Worm (Caenorhabditis elegans) whole organism, L1 larva: ENCODE results near the gene fip-2.

ENCODE experiments used
- C04F5.9 ChIP-seq: sonication (generic microtip); optimal IDR thresholded peaks from 2 replicates; lab custom pipeline; 2016; ENCODE audit warnings: missing genetic modification characterization, missing compliant biosample characterization
- C16A3.4 ChIP-seq: fragments of 150-350 bp; optimal IDR thresholded peaks from 2 replicates; lab custom pipeline; 2014; ENCODE audit warnings: missing biosample characterization, missing genetic modification characterization
- C34B4.2 ChIP-seq: sonication (generic microtip); optimal IDR thresholded peaks from 2 replicates; lab custom pipeline; 2017; ENCODE audit warnings: mild to moderate bottlenecking, missing genetic modification characterization, missing compliant biosample characterization
- F16B12.6 ChIP-seq: fragments of 150-350 bp; optimal IDR thresholded peaks from 2 replicates; lab custom pipeline; 2014; ENCODE audit warnings: missing biosample characterization, missing genetic modification characterization
- Y116A8C.19 ChIP-seq: sonication (generic microtip); optimal IDR thresholded peaks from 2 replicates; lab custom pipeline; 2016; ENCODE audit warnings: missing compliant biosample characterization, missing genetic modification characterization, borderline replicate concordance
- aha-1 ChIP-seq: fragments of 150-350 bp; optimal IDR thresholded peaks from 2 replicates; lab custom pipeline; 2014; ENCODE audit warnings: missing biosample characterization, missing genetic modification characterization
- aly-2 ChIP-seq: fragments of 150-350 bp; optimal IDR thresholded peaks from 2 replicates; lab custom pipeline; 2014; ENCODE audit warnings: missing biosample characterization, missing genetic modification characterization
- ama-1 ChIP-seq: fragments of 150-350 bp; optimal IDR thresholded peaks from 2 replicates; lab custom pipeline; 2014
- blmp-1 ChIP-seq: fragments of 150-350 bp; optimal IDR thresholded peaks from 2 replicates; lab custom pipeline; 2014; ENCODE audit warnings: missing biosample characterization, missing genetic modification characterization
- ceh-63 ChIP-seq: fragments of 200-800 bp; sonication (Bioruptor generic); optimal IDR thresholded peaks from 2 replicates; lab custom pipeline; 2018; ENCODE audit warnings: mild to moderate bottlenecking, missing genetic modification characterization, missing compliant biosample characterization
- ceh-8 ChIP-seq: fragments of 200-800 bp; sonication (Bioruptor generic); optimal IDR thresholded peaks from 2 replicates; lab custom pipeline; 2018; ENCODE audit warnings: mild to moderate bottlenecking, missing genetic modification characterization, moderate library complexity, missing compliant biosample characterization
- ceh-82 ChIP-seq, 3 experiments: fragments of 150-350 bp in 1 of 3; sonication (generic microtip) in 2 of 3; optimal IDR thresholded peaks; 2 replicates each; lab custom pipeline; 2014 to 2017; ENCODE audit warnings: missing biosample characterization in 3 of 3, missing genetic modification characterization in 3 of 3
- ceh-88 ChIP-seq: fragments of 200-800 bp; sonication (Bioruptor generic); IDR thresholded peaks from 2 replicates; pipeline ENCODE4 v1.3.6; 2022; ENCODE audit warnings: missing genetic modification characterization, missing compliant biosample characterization
- ces-1 ChIP-seq: fragments of 150-350 bp; optimal IDR thresholded peaks from 2 replicates; lab custom pipeline; 2014; ENCODE audit warnings: missing biosample characterization, missing genetic modification reagents, missing genetic modification characterization
- efl-1 ChIP-seq, 4 experiments: fragments of 150-350 bp; optimal IDR thresholded peaks in 3 of 4; peaks in 1 of 4; 1 replicate in 1 of 4; 2 replicates in 3 of 4; lab custom pipeline; 2014; ENCODE audit warnings: missing biosample characterization in 2 of 4, missing genetic modification characterization in 2 of 4, missing genetic modification reagents in 2 of 4
- egl-13 ChIP-seq: sonication (generic microtip); optimal IDR thresholded peaks from 2 replicates; lab custom pipeline; 2016; ENCODE audit warnings: missing genotype, missing genetic modification reagents, missing genetic modification characterization, missing compliant biosample characterization
- egl-27 ChIP-seq, 2 experiments: fragments of 150-350 bp in 1 of 2; sonication (generic microtip); optimal IDR thresholded peaks; 3 replicates each; lab custom pipeline; 2017 to 2018; ENCODE audit warnings: missing biosample characterization in 2 of 2, missing genetic modification characterization in 2 of 2, missing genetic modification reagents in 2 of 2
- elt-2 ChIP-seq: sonication (generic microtip); optimal IDR thresholded peaks from 2 replicates; lab custom pipeline; 2016; ENCODE audit warnings: missing genetic modification characterization, mild to moderate bottlenecking, inconsistent platforms, missing compliant biosample characterization, missing genetic modification reagents
- fkh-10 ChIP-seq: sonication (generic microtip); optimal IDR thresholded peaks from 2 replicates; lab custom pipeline; 2017; ENCODE audit warnings: missing biosample characterization, missing genetic modification reagents, missing genetic modification characterization
- fkh-4 ChIP-seq: sonication (generic microtip); optimal IDR thresholded peaks from 2 replicates; lab custom pipeline; 2016; ENCODE audit warnings: missing compliant biosample characterization, missing genetic modification characterization, borderline replicate concordance
- fos-1 ChIP-seq: fragments of 150-350 bp; optimal IDR thresholded peaks from 2 replicates; lab custom pipeline; 2014; ENCODE audit warnings: missing biosample characterization, missing genetic modification characterization
- hlh-17 ChIP-seq: fragments of 200-800 bp; sonication (Bioruptor generic); optimal IDR thresholded peaks from 2 replicates; lab custom pipeline; 2018; ENCODE audit warnings: missing genetic modification characterization, mild to moderate bottlenecking, missing compliant biosample characterization, moderate library complexity, borderline replicate concordance
- lin-13 ChIP-seq: fragments of 150-350 bp; optimal IDR thresholded peaks from 2 replicates; lab custom pipeline; 2014; ENCODE audit warnings: missing biosample characterization, missing genetic modification reagents, missing genetic modification characterization
- lin-14 ChIP-seq: fragments of 200-800 bp; sonication (Bioruptor generic); optimal IDR thresholded peaks from 2 replicates; lab custom pipeline; 2018; ENCODE audit warnings: mild to moderate bottlenecking, missing genetic modification characterization, moderate library complexity, missing compliant biosample characterization
- lin-15B ChIP-seq: fragments of 150-350 bp; sonication (generic microtip); optimal IDR thresholded peaks from 3 replicates; lab custom pipeline; 2014; ENCODE audit warnings: missing biosample characterization, missing genetic modification characterization
- lin-35 ChIP-seq, 2 experiments: fragments of 150-350 bp; optimal IDR thresholded peaks; 2 replicates each; lab custom pipeline; 2014; ENCODE audit warnings: missing biosample characterization in 2 of 2, missing genetic modification characterization in 2 of 2, missing genetic modification reagents in 2 of 2
- lin-39 ChIP-seq: fragments of 150-350 bp; optimal IDR thresholded peaks from 2 replicates; lab custom pipeline; 2014; ENCODE audit warnings: missing biosample characterization, missing genetic modification reagents, missing genetic modification characterization
- mef-2 ChIP-seq: fragments of 150-350 bp; optimal IDR thresholded peaks from 2 replicates; lab custom pipeline; 2014; ENCODE audit warnings: missing biosample characterization, missing genetic modification characterization
- mep-1 ChIP-seq: fragments of 150-350 bp; optimal IDR thresholded peaks from 2 replicates; lab custom pipeline; 2014; ENCODE audit warnings: missing biosample characterization, missing genetic modification characterization
- nhr-11 ChIP-seq: fragments of 150-350 bp; optimal IDR thresholded peaks from 2 replicates; lab custom pipeline; 2014; ENCODE audit warnings: missing biosample characterization, missing genetic modification characterization
- nhr-12 ChIP-seq: sonication (generic microtip); optimal IDR thresholded peaks from 2 replicates; lab custom pipeline; 2017; ENCODE audit warnings: missing biosample characterization, missing genetic modification characterization
- nhr-19 ChIP-seq: fragments of 200-800 bp; sonication (Bioruptor generic); conservative IDR thresholded peaks from 2 replicates; pipeline ENCODE4 v1.3.6; 2022; ENCODE audit warnings: missing genetic modification characterization, missing compliant biosample characterization
- nhr-20 ChIP-seq: sonication (generic microtip); optimal IDR thresholded peaks from 2 replicates; lab custom pipeline; 2016; ENCODE audit warnings: mild to moderate bottlenecking, missing genetic modification characterization, missing compliant biosample characterization
- nhr-237 ChIP-seq: fragments of 150-350 bp; optimal IDR thresholded peaks from 2 replicates; lab custom pipeline; 2014; ENCODE audit warnings: missing biosample characterization, missing genetic modification characterization
- nhr-28 ChIP-seq: fragments of 150-350 bp; optimal IDR thresholded peaks from 2 replicates; lab custom pipeline; 2014; ENCODE audit warnings: missing biosample characterization, missing genetic modification characterization
- nhr-47 ChIP-seq: sonication (generic microtip); optimal IDR thresholded peaks from 2 replicates; lab custom pipeline; 2016; ENCODE audit warnings: mild to moderate bottlenecking, missing genetic modification characterization, moderate library complexity, missing compliant biosample characterization
- nhr-71 ChIP-seq: sonication (generic microtip); optimal IDR thresholded peaks from 2 replicates; lab custom pipeline; 2016; ENCODE audit warnings: mild to moderate bottlenecking, missing genetic modification characterization, moderate library complexity, missing compliant biosample characterization
- nhr-85 ChIP-seq: sonication (generic microtip); peaks from one replicate; lab custom pipeline; 2016; ENCODE audit warnings: missing genetic modification characterization, inconsistent platforms, missing compliant biosample characterization
- pax-3 ChIP-seq: fragments of 200-800 bp; sonication (Bioruptor generic); optimal IDR thresholded peaks from 2 replicates; lab custom pipeline; 2018; ENCODE audit warnings: mild to moderate bottlenecking, missing genetic modification characterization, moderate library complexity, missing compliant biosample characterization
- rnt-1 ChIP-seq: sonication (generic microtip); optimal IDR thresholded peaks from 2 replicates; lab custom pipeline; 2016; ENCODE audit warnings: mild to moderate bottlenecking, missing genetic modification characterization, moderate library complexity, missing compliant biosample characterization
- sox-4 ChIP-seq: sonication (generic microtip); optimal IDR thresholded peaks from 2 replicates; lab custom pipeline; 2016; ENCODE audit warnings: missing genetic modification characterization, missing compliant biosample characterization
- sptf-1 ChIP-seq: fragments of 150-350 bp; optimal IDR thresholded peaks from 2 replicates; lab custom pipeline; 2014; ENCODE audit warnings: missing biosample characterization, missing genetic modification characterization
- sup-37 ChIP-seq: fragments of 200-800 bp; sonication (Bioruptor generic); optimal IDR thresholded peaks from 2 replicates; lab custom pipeline; 2018; ENCODE audit warnings: mild to moderate bottlenecking, missing genetic modification characterization, missing compliant biosample characterization
- swsn-7 ChIP-seq: sonication (generic microtip); optimal IDR thresholded peaks from 2 replicates; lab custom pipeline; 2016; ENCODE audit warnings: missing genetic modification characterization, missing compliant biosample characterization
- tbx-2 ChIP-seq: sonication (generic microtip); optimal IDR thresholded peaks from 2 replicates; lab custom pipeline; 2016; ENCODE audit warnings: missing genetic modification characterization, missing compliant biosample characterization
- unc-130 ChIP-seq: fragments of 150-350 bp; optimal IDR thresholded peaks from 2 replicates; lab custom pipeline; 2017; ENCODE audit warnings: missing biosample characterization, missing genetic modification characterization, inconsistent platforms
- unc-30 ChIP-seq: sonication (generic microtip); optimal IDR thresholded peaks from 2 replicates; lab custom pipeline; 2017; ENCODE audit warnings: missing biosample characterization, missing genetic modification characterization
- unc-62 ChIP-seq: fragments of 150-350 bp; optimal IDR thresholded peaks from 2 replicates; lab custom pipeline; 2014; ENCODE audit warnings: missing biosample characterization, missing genetic modification reagents, missing genetic modification characterization
- unc-98 ChIP-seq: fragments of 200-800 bp; sonication (Bioruptor generic); IDR thresholded peaks from 2 replicates; pipeline ENCODE4 v1.3.6; 2022; ENCODE audit warnings: missing genetic modification characterization, missing compliant biosample characterization
- xbp-1 ChIP-seq: sonication (generic microtip); optimal IDR thresholded peaks from 2 replicates; lab custom pipeline; 2016; ENCODE audit warnings: missing genetic modification characterization, missing compliant biosample characterization
- zag-1 ChIP-seq: fragments of 150-350 bp; optimal IDR thresholded peaks from 2 replicates; lab custom pipeline; 2014; ENCODE audit warnings: missing biosample characterization, missing genetic modification characterization
- zip-4 ChIP-seq: fragments of 200-800 bp; sonication (Bioruptor generic); optimal IDR thresholded peaks from 2 replicates; lab custom pipeline; 2018; ENCODE audit warnings: mild to moderate bottlenecking, missing genetic modification characterization, moderate library complexity, missing compliant biosample characterization
- ztf-4 ChIP-seq: fragments of 150-350 bp; optimal IDR thresholded peaks from 2 replicates; lab custom pipeline; 2014; ENCODE audit warnings: missing biosample characterization, missing genetic modification characterization

Gene fip-2

ce11 chrV:9094060-9094628 is 26.4 kb downstream of the fip-2 start (continued):
- TF ChIP-seq lin-14 (GFP tag; lab: Kevin White, UChicago): peak; percentile 89
- TF ChIP-seq mep-1: peak; percentile 51
- TF ChIP-seq sup-37 (GFP tag; lab: Kevin White, UChicago): peak; percentile 33
- no peak for TF ChIP-seq aha-1 (tag; lab: Kevin White, UChicago)
- TF ChIP-seq nhr-85 (tag; lab: Kevin White, UChicago): peak; percentile 95
- peak; percentile 35 for TF ChIP-seq lin-39
- TF ChIP-seq sox-4: no peak
- peak; percentile 95 for TF ChIP-seq unc-130 (tag; lab: Kevin White, UChicago)
- TF ChIP-seq fos-1: no peak
- TF ChIP-seq nhr-19 (GFP tag; lab: Robert Waterston, UW): peak; percentile 100
- no peak for TF ChIP-seq Y116A8C.19 (tag; lab: Kevin White, UChicago)
- TF ChIP-seq C16A3.4 (tag; lab: Kevin White, UChicago): peak; percentile 54
- TF ChIP-seq nhr-237 (tag; lab: Kevin White, UChicago): no peak
- TF ChIP-seq lin-35 (GFP tag; optimal IDR thresholded peaks at IDR 0.05; lab: Kevin White, UChicago): peak; percentile 52 to 83
- TF ChIP-seq aly-2 (tag; lab: Kevin White, UChicago): no peak
- TF ChIP-seq ztf-4 (tag; lab: Kevin White, UChicago): no peak
- no peak for TF ChIP-seq sptf-1 (tag; lab: Kevin White, UChicago)
- peak; percentile 96 for TF ChIP-seq nhr-20 (tag; lab: Kevin White, UChicago)
- no peak for TF ChIP-seq egl-27 (tag; optimal IDR thresholded peaks at IDR 0.05; lab: Kevin White, UChicago)
- TF ChIP-seq lin-15B (tag; lab: Kevin White, UChicago): no peak
- TF ChIP-seq nhr-12 (tag; lab: Kevin White, UChicago): no peak
- peak; percentile 68 for TF ChIP-seq rnt-1
- peak; percentile 28 for TF ChIP-seq pax-3 (tag; lab: Kevin White, UChicago)
- TF ChIP-seq C04F5.9: no peak
- no peak for TF ChIP-seq lin-13 (GFP tag; lab: Kevin White, UChicago)
- no peak for TF ChIP-seq nhr-28
- TF ChIP-seq ceh-82 (tag; optimal IDR thresholded peaks at IDR 0.05; lab: Kevin White, UChicago): no peak
- TF ChIP-seq F16B12.6: no peak
- peak; percentile 29 for TF ChIP-seq egl-13 (tag; lab: Kevin White, UChicago)
- no peak for TF ChIP-seq ces-1 (GFP tag; lab: Kevin White, UChicago)
- peak; percentile 62 for TF ChIP-seq swsn-7
- TF ChIP-seq ceh-8 (GFP tag; lab: Kevin White, UChicago): no peak
- no peak for TF ChIP-seq unc-30 (tag; lab: Kevin White, UChicago)
- peak in 1 of 2 experiments; percentile 18 for TF ChIP-seq efl-1 (optimal IDR thresholded peaks at IDR 0.05; lab: Kevin White, UChicago)
- TF ChIP-seq efl-1 (GFP tag; optimal IDR thresholded peaks at IDR 0.05 in 1 of 2; lab: Kevin White, UChicago): peak in 1 of 2 experiments; percentile 93
- no peak for TF ChIP-seq blmp-1 (tag; lab: Kevin White, UChicago)
- TF ChIP-seq nhr-11 (tag; lab: Kevin White, UChicago): no peak
- peak; percentile 50; the same call in 1 of the 2 replicates for TF ChIP-seq ceh-88
- TF ChIP-seq nhr-71 (tag; lab: Kevin White, UChicago): peak; percentile 93
- TF ChIP-seq fkh-10 (GFP tag; lab: Kevin White, UChicago): no peak
- TF ChIP-seq hlh-17 (GFP tag; lab: Kevin White, UChicago): no peak
- TF ChIP-seq xbp-1 (tag; lab: Kevin White, UChicago): peak; percentile 66
- peak; percentile 11 for TF ChIP-seq mef-2
- TF ChIP-seq ceh-63 (GFP tag; lab: Kevin White, UChicago): no peak
- no peak for TF ChIP-seq fkh-4 (tag; lab: Kevin White, UChicago)
- peak; percentile 26 for TF ChIP-seq ama-1 (lab: Kevin White, UChicago)
- peak; percentile 77 for TF ChIP-seq tbx-2 (tag; lab: Kevin White, UChicago)
- TF ChIP-seq unc-62 (GFP tag; lab: Kevin White, UChicago): no peak
- TF ChIP-seq unc-98 (GFP tag; lab: Robert Waterston, UW): no peak
- TF ChIP-seq zag-1: no peak
- peak; percentile 82 for TF ChIP-seq elt-2 (tag; lab: Kevin White, UChicago)
- peak; percentile 67 for TF ChIP-seq nhr-47 (tag; lab: Kevin White, UChicago)
- no peak for TF ChIP-seq C34B4.2
- TF ChIP-seq zip-4 (GFP tag; lab: Kevin White, UChicago): no peak
